Fruit fly (Drosophila melanogaster) whole organism, embryonic: ENCODE measurements around the gene lectin-28C.

Experiments used
- ATbp ChIP-seq: fragments of 200-800 bp; sonication (Bioruptor generic); optimal IDR thresholded peaks from 2 replicates; lab custom pipeline; 2017; ENCODE audit warnings: missing biosample characterization, mild to moderate bottlenecking, missing genetic modification characterization, missing genetic modification reagents
- BtbVII ChIP-seq: fragments of 200-800 bp; sonication (Bioruptor generic); optimal IDR thresholded peaks from 3 replicates; lab custom pipeline; 2017; ENCODE audit warnings: missing biosample characterization, mild to moderate bottlenecking, missing genetic modification characterization
- CG10366 ChIP-seq: fragments of 200-800 bp; sonication (Bioruptor generic); IDR thresholded peaks from 2 replicates; pipeline ENCODE4 v1.3.6; 2022; ENCODE audit warnings: missing biosample characterization, missing genetic modification characterization
- CG10979 ChIP-seq: fragments of 200-800 bp; sonication (Bioruptor generic); optimal IDR thresholded peaks from 2 replicates; lab custom pipeline; 2018; ENCODE audit warnings: missing biosample characterization, mild to moderate bottlenecking, missing genetic modification characterization, moderate library complexity
- CG11247 ChIP-seq: fragments of 200-800 bp; sonication (Bioruptor generic); IDR thresholded peaks from 2 replicates; pipeline ENCODE4 v1.3.6; 2022; ENCODE audit warnings: missing biosample characterization, missing genetic modification characterization
- CG11398 ChIP-seq: fragments of 200-800 bp; sonication (Bioruptor generic); optimal IDR thresholded peaks from 2 replicates; lab custom pipeline; 2016; ENCODE audit warnings: missing biosample characterization, missing genetic modification characterization
- CG12219 ChIP-seq: fragments of 200-800 bp; sonication (Bioruptor generic); optimal IDR thresholded peaks from 3 replicates; lab custom pipeline; 2018; ENCODE audit warnings: missing biosample characterization, mild to moderate bottlenecking, missing genetic modification characterization
- CG12769 ChIP-seq: fragments of 200-800 bp; sonication (Bioruptor generic); optimal IDR thresholded peaks from 2 replicates; lab custom pipeline; 2019; ENCODE audit warnings: missing biosample characterization, mild to moderate bottlenecking, missing genetic modification characterization, moderate library complexity
- CG13296 ChIP-seq: fragments of 200-800 bp; sonication (Bioruptor generic); optimal IDR thresholded peaks from 3 replicates; lab custom pipeline; 2018; ENCODE audit warnings: missing biosample characterization, mild to moderate bottlenecking, missing genetic modification characterization
- CG14014 ChIP-seq: fragments of 200-800 bp; sonication (Bioruptor generic); IDR thresholded peaks from 2 replicates; pipeline ENCODE4 v1.3.6; 2022; ENCODE audit warnings: missing biosample characterization, missing genetic modification characterization
- CG15601 ChIP-seq: fragments of 200-800 bp; sonication (Bioruptor generic); optimal IDR thresholded peaks from 3 replicates; lab custom pipeline; 2019; ENCODE audit warnings: missing biosample characterization, mild to moderate bottlenecking, missing genetic modification characterization, moderate library complexity
- CG17385 ChIP-seq: fragments of 200-800 bp; sonication (Bioruptor generic); optimal IDR thresholded peaks from 3 replicates; lab custom pipeline; 2018; ENCODE audit warnings: missing biosample characterization, mild to moderate bottlenecking, missing genetic modification characterization
- CG1832 ChIP-seq: fragments of 200-800 bp; sonication (Bioruptor generic); optimal IDR thresholded peaks from 2 replicates; lab custom pipeline; 2017; ENCODE audit warnings: missing biosample characterization, mild to moderate bottlenecking, missing genetic modification characterization, inconsistent platforms
- CG2875 ChIP-seq: fragments of 200-800 bp; sonication (Bioruptor generic); optimal IDR thresholded peaks from 2 replicates; lab custom pipeline; 2017; ENCODE audit warnings: missing biosample characterization, mild to moderate bottlenecking, missing genetic modification characterization, missing genetic modification reagents
- CG30403 ChIP-seq: fragments of 200-800 bp; sonication (Bioruptor generic); optimal IDR thresholded peaks from 3 replicates; lab custom pipeline; 2016; ENCODE audit warnings: missing biosample characterization, missing genetic modification characterization
- CG30431 ChIP-seq: fragments of 200-800 bp; sonication (Bioruptor generic); optimal IDR thresholded peaks from 2 replicates; lab custom pipeline; 2017; ENCODE audit warnings: missing biosample characterization, missing genetic modification characterization
- CG3163 ChIP-seq: fragments of 200-800 bp; sonication (Bioruptor generic); optimal IDR thresholded peaks from 3 replicates; lab custom pipeline; 2016; ENCODE audit warnings: missing biosample characterization, missing genetic modification characterization
- CG34422 ChIP-seq: fragments of 200-800 bp; sonication (Bioruptor generic); IDR thresholded peaks from 3 replicates; pipeline ENCODE4 v1.3.6; 2022; ENCODE audit warnings: missing biosample characterization, missing genetic modification characterization
- CG4282 ChIP-seq: fragments of 200-800 bp; sonication (Bioruptor generic); optimal IDR thresholded peaks from 2 replicates; lab custom pipeline; 2016; ENCODE audit warnings: missing biosample characterization, missing genetic modification characterization
- CG4360 ChIP-seq: fragments of 200-800 bp; sonication (Bioruptor generic); IDR thresholded peaks from 2 replicates; pipeline ENCODE4 v1.3.6; 2022; ENCODE audit warnings: missing biosample characterization, missing genetic modification characterization
- CG4730 ChIP-seq: fragments of 200-800 bp; sonication (Bioruptor generic); IDR thresholded peaks from 2 replicates; pipeline ENCODE4 v1.3.6; 2022; ENCODE audit warnings: missing biosample characterization, missing genetic modification characterization
- CG6272 ChIP-seq: fragments of 200-800 bp; sonication (Bioruptor generic); IDR thresholded peaks from 2 replicates; pipeline ENCODE4 v1.3.6; 2022; ENCODE audit warnings: missing biosample characterization, missing genetic modification characterization
- CG9215 ChIP-seq: fragments of 200-800 bp; sonication (Bioruptor generic); IDR thresholded peaks from 2 replicates; pipeline ENCODE4 v1.3.6; 2022; ENCODE audit warnings: missing biosample characterization, missing genetic modification characterization
- Dip3 ChIP-seq: fragments of 200-800 bp; sonication (Bioruptor generic); optimal IDR thresholded peaks from 3 replicates; lab custom pipeline; 2016; ENCODE audit warnings: missing biosample characterization, missing genetic modification characterization
- Dp ChIP-seq: fragments of 200-800 bp; sonication (Bioruptor generic); optimal IDR thresholded peaks from 2 replicates; lab custom pipeline; 2018; ENCODE audit warnings: missing biosample characterization, mild to moderate bottlenecking, missing genetic modification characterization, moderate library complexity
- Dref ChIP-seq: fragments of 200-800 bp; sonication (Bioruptor generic); IDR thresholded peaks from 2 replicates; pipeline ENCODE4 v1.3.6; 2022; ENCODE audit warnings: missing biosample characterization, missing genetic modification characterization
- Drgx ChIP-seq: fragments of 200-800 bp; sonication (Bioruptor generic); IDR thresholded peaks from 2 replicates; pipeline ENCODE4 v1.3.6; 2022; ENCODE audit warnings: missing biosample characterization, missing genetic modification characterization
- Hand ChIP-seq: fragments of 200-800 bp; sonication (Bioruptor generic); optimal IDR thresholded peaks from 2 replicates; lab custom pipeline; 2017; ENCODE audit warnings: mild to moderate bottlenecking, missing biosample characterization, missing genetic modification reagents, missing genetic modification characterization
- Mes4 ChIP-seq: fragments of 200-800 bp; sonication (Bioruptor generic); optimal IDR thresholded peaks from 2 replicates; lab custom pipeline; 2016; ENCODE audit warnings: missing biosample characterization, missing genetic modification characterization
- Myb ChIP-seq: fragments of 200-800 bp; sonication (Bioruptor generic); optimal IDR thresholded peaks from 2 replicates; lab custom pipeline; 2016; ENCODE audit warnings: missing biosample characterization, missing genetic modification characterization
- Side ChIP-seq: fragments of 200-800 bp; sonication (Bioruptor generic); optimal IDR thresholded peaks from 2 replicates; lab custom pipeline; 2016; ENCODE audit warnings: missing biosample characterization, missing genetic modification characterization
- Ssrp ChIP-seq: fragments of 200-800 bp; sonication (Bioruptor generic); optimal IDR thresholded peaks from 2 replicates; lab custom pipeline; 2018; ENCODE audit warnings: missing biosample characterization, mild to moderate bottlenecking, missing genetic modification characterization, moderate library complexity
- Vsx1 ChIP-seq: fragments of 200-800 bp; sonication (Bioruptor generic); optimal IDR thresholded peaks from 2 replicates; lab custom pipeline; 2017; ENCODE audit warnings: missing biosample characterization, mild to moderate bottlenecking, missing genetic modification characterization, missing genetic modification reagents
- bab2 ChIP-seq: fragments of 200-800 bp; sonication (Bioruptor generic); optimal IDR thresholded peaks from 2 replicates; lab custom pipeline; 2016; ENCODE audit warnings: missing biosample characterization, missing genetic modification characterization
- chm ChIP-seq: fragments of 200-800 bp; sonication (Bioruptor generic); IDR thresholded peaks from 2 replicates; pipeline ENCODE4 v1.3.6; 2022; ENCODE audit warnings: missing biosample characterization, missing genetic modification characterization
- ci ChIP-seq: fragments of 200-800 bp; sonication (Bioruptor generic); IDR thresholded peaks from 3 replicates; pipeline ENCODE4 v1.3.6; 2022; ENCODE audit warnings: missing biosample characterization, missing genetic modification characterization
- fd64A ChIP-seq: fragments of 200-800 bp; sonication (Bioruptor generic); optimal IDR thresholded peaks from 3 replicates; lab custom pipeline; 2018; ENCODE audit warnings: missing biosample characterization, mild to moderate bottlenecking, missing genetic modification characterization
- gcm ChIP-seq: fragments of 200-800 bp; sonication (Bioruptor generic); optimal IDR thresholded peaks from 2 replicates; lab custom pipeline; 2019; ENCODE audit warnings: missing biosample characterization, mild to moderate bottlenecking, missing genetic modification characterization, moderate library complexity
- gfzf ChIP-seq: fragments of 200-800 bp; sonication (Bioruptor generic); optimal IDR thresholded peaks from 2 replicates; lab custom pipeline; 2016; ENCODE audit warnings: missing biosample characterization, mild to moderate bottlenecking, missing genetic modification characterization, moderate library complexity
- grau ChIP-seq: fragments of 200-800 bp; optimal IDR thresholded peaks from 3 replicates; lab custom pipeline; 2019; ENCODE audit warnings: missing biosample characterization, mild to moderate bottlenecking, missing genetic modification characterization, moderate library complexity
- gsb ChIP-seq: fragments of 200-800 bp; sonication (Bioruptor generic); IDR thresholded peaks from 2 replicates; pipeline ENCODE4 v1.3.6; 2022; ENCODE audit warnings: missing biosample characterization, missing genetic modification characterization
- ind ChIP-seq: fragments of 200-800 bp; sonication (Bioruptor generic); optimal IDR thresholded peaks from 3 replicates; lab custom pipeline; 2016; ENCODE audit warnings: missing biosample characterization, missing genetic modification characterization
- jigr1 ChIP-seq: fragments of 200-800 bp; sonication (Bioruptor generic); IDR thresholded peaks from 3 replicates; pipeline ENCODE4 v1.3.6; 2022; ENCODE audit warnings: missing biosample characterization, missing genetic modification characterization
- phol ChIP-seq: fragments of 200-800 bp; sonication (Bioruptor generic); optimal IDR thresholded peaks from 3 replicates; lab custom pipeline; 2018; ENCODE audit warnings: missing biosample characterization, mild to moderate bottlenecking, missing genetic modification characterization, moderate library complexity
- run ChIP-seq: fragments of 200-800 bp; sonication (Bioruptor generic); optimal IDR thresholded peaks from 3 replicates; lab custom pipeline; 2018; ENCODE audit warnings: missing biosample characterization, mild to moderate bottlenecking, missing genetic modification characterization
- schlank ChIP-seq: fragments of 200-800 bp; sonication (Bioruptor generic); optimal IDR thresholded peaks from 2 replicates; lab custom pipeline; 2018; ENCODE audit warnings: missing biosample characterization, mild to moderate bottlenecking, missing genetic modification characterization
- sisA ChIP-seq: fragments of 200-800 bp; sonication (Bioruptor generic); IDR thresholded peaks from 2 replicates; pipeline ENCODE4 v1.3.6; 2022; ENCODE audit warnings: missing biosample characterization, missing genetic modification characterization
- slp2 ChIP-seq: fragments of 200-800 bp; sonication (Bioruptor generic); optimal IDR thresholded peaks from 2 replicates; lab custom pipeline; 2016; ENCODE audit warnings: missing biosample characterization, missing genetic modification characterization
- sna ChIP-seq: fragments of 200-800 bp; sonication (Bioruptor generic); IDR thresholded peaks from 2 replicates; pipeline ENCODE4 v1.3.6; 2022; ENCODE audit warnings: missing biosample characterization, missing genetic modification characterization; ENCODE audit not compliant: partially characterized antibody
- tap ChIP-seq: fragments of 200-800 bp; optimal IDR thresholded peaks from 3 replicates; lab custom pipeline; 2019; ENCODE audit warnings: missing biosample characterization, mild to moderate bottlenecking, missing genetic modification characterization, moderate library complexity
- tio ChIP-seq: fragments of 200-800 bp; sonication (Bioruptor generic); optimal IDR thresholded peaks from 2 replicates; lab custom pipeline; 2017; ENCODE audit warnings: missing biosample characterization, missing genetic modification characterization, inconsistent platforms
- vvl ChIP-seq: fragments of 200-800 bp; sonication (Bioruptor generic); IDR thresholded peaks from 2 replicates; pipeline ENCODE4 v1.3.6; 2022; ENCODE audit warnings: missing biosample characterization, missing genetic modification characterization

lectin-28C gene

DNA sequence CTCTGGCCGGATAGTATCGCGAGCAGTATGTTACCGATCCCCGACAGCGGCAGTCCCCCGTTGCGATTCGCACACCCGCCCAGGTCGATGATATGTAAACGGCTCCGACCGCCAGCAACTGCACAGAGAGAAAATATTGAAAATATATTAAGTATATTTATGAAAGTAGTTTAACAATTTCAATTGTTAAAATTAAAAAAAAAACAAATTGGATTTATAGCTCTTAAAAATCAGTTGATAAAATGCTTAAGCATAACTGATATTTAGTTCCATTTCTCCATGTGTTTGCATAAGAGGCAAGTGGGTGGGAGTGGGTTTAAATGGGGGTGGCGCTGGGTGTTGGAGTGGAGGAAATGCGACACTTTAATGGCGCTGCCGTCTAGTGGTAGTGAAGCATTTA lies 7.4 kb upstream of the lectin-28C start (continued):
- TF ChIP-seq CG15601 (no peak), vvl (GFP tag; lab: Robert Waterston, UW) (peak; percentile 61; the same call in 1 of the 2 replicates), Side (GFP tag; lab: Kevin White, UChicago) (no peak), Myb (GFP tag; lab: Kevin White, UChicago) (no peak), phol (tag; lab: Kevin White, UChicago) (peak; percentile 4), gsb (GFP tag; lab: Robert Waterston, UW) (no peak), slp2 (GFP tag; lab: Kevin White, UChicago) (no peak), run (tag; lab: Kevin White, UChicago) (no peak), CG11398 (GFP tag; lab: Kevin White, UChicago) (no peak), CG4730 (no peak), jigr1 (no peak), sisA (GFP tag; lab: Robert Waterston, UW) (peak; percentile 36; the same call in 1 of the 2 replicates), Vsx1 (GFP tag; lab: Kevin White, UChicago) (no peak), CG12219 (GFP tag; lab: Kevin White, UChicago) (no peak), CG34422 (GFP tag; lab: Robert Waterston, UW) (0 out of 3 replicates have a peak, but pooled peaks have one; percentile 37), CG2875 (GFP tag; lab: Kevin White, UChicago) (no peak), bab2 (GFP tag; lab: Kevin White, UChicago) (no peak), Dip3 (GFP tag; lab: Kevin White, UChicago) (no peak), CG4282 (no peak), chm (GFP tag; lab: Robert Waterston, UW) (no peak), CG9215 (GFP tag; lab: Robert Waterston, UW) (peak; percentile 27; the same call in 1 of the 2 replicates), Ssrp (tag; lab: Kevin White, UChicago) (peak; percentile 3), CG17385 (GFP tag; lab: Kevin White, UChicago) (peak; percentile 10), CG14014 (GFP tag; lab: Robert Waterston, UW) (peak; percentile 34; the same call in 1 of the 2 replicates), Dref (no peak), CG11247 (GFP tag; lab: Robert Waterston, UW) (no peak), CG10366 (peak; percentile 12; the same call in 1 of the 2 replicates), sna (GFP tag; lab: Robert Waterston, UW) (no peak), gcm (no peak), BtbVII (GFP tag; lab: Kevin White, UChicago) (no peak), fd64A (GFP tag; lab: Kevin White, UChicago) (no peak), CG4360 (GFP tag; lab: Robert Waterston, UW) (no peak), tio (no peak), schlank (tag; lab: Kevin White, UChicago) (no peak), Mes4 (GFP tag; lab: Kevin White, UChicago) (no peak), CG6272 (GFP tag; lab: Robert Waterston, UW) (no peak), CG30431 (GFP tag; lab: Kevin White, UChicago) (no peak), ATbp (GFP tag; lab: Kevin White, UChicago) (peak; percentile 32), Dp (GFP tag; lab: Kevin White, UChicago) (no peak), tap (tag; lab: Kevin White, UChicago) (no peak), ci (GFP tag; lab: Robert Waterston, UW) (peak; percentile 63; the same call in 1 of the 3 replicates), Hand (GFP tag; lab: Kevin White, UChicago) (peak; percentile 7), CG10979 (tag; lab: Kevin White, UChicago) (peak; percentile 24), CG12769 (tag; lab: Kevin White, UChicago) (no peak), grau (tag; lab: Kevin White, UChicago) (no peak), CG1832 (GFP tag; lab: Kevin White, UChicago) (no peak), CG3163 (GFP tag; lab: Kevin White, UChicago) (no peak), ind (GFP tag; lab: Kevin White, UChicago) (peak; percentile 10), Drgx (peak; percentile 20; the same call in 1 of the 2 replicates), gfzf (no peak), CG13296 (GFP tag; lab: Kevin White, UChicago) (no peak), CG30403 (GFP tag; lab: Kevin White, UChicago) (no peak)
